Fruit fly (Drosophila melanogaster): ENCODE results near the gene Ssb-c31a.
A peak's percentile ranks its signal among the peaks of the same experiment; 100 is the strongest.

The Ssb-c31a gene

dm6 chr2L:8229628-8230027, 18.5 kb downstream of the Ssb-c31a start (continued):
- TF ChIP-seq bsh (GFP tag; optimal IDR thresholded peaks at IDR 0.05) (peak in 1 of 2 experiments; percentile 15), CG18599 (GFP tag; optimal IDR thresholded peaks at IDR 0.05) (peak; percentile 5), CG3847 (GFP tag; IDR thresholded peaks at IDR 0.05) (peak; percentile 46), CG1647 (GFP tag; optimal IDR thresholded peaks at IDR 0.05) (no peak), ttk (GFP tag; IDR thresholded peaks at IDR 0.05) (0 out of 2 replicates have a peak, but pooled peaks have one; percentile 23), Abd-B (GFP tag; optimal IDR thresholded peaks at IDR 0.05) (peak; percentile 17), E2f2 (GFP tag; IDR thresholded peaks at IDR 0.05) (peak; percentile 22; the same call in 1 of the 2 replicates), Bdp1 (GFP tag; optimal IDR thresholded peaks at IDR 0.05) (no peak), phol (tag; optimal IDR thresholded peaks at IDR 0.05) (peak; percentile 18), sens (GFP tag) (peak; percentile 83), PHDP (tag; optimal IDR thresholded peaks at IDR 0.05) (no peak), nom (GFP tag; optimal IDR thresholded peaks at IDR 0.05) (peak; percentile 11), CG8388 (GFP tag; optimal IDR thresholded peaks at IDR 0.05) (peak; percentile 7), CG10431 (GFP tag; optimal IDR thresholded peaks at IDR 0.05) (no peak), dati (GFP tag; IDR thresholded peaks at IDR 0.05) (0 out of 2 replicates have a peak, but pooled peaks have one; percentile 30), ato (GFP tag; IDR thresholded peaks at IDR 0.05; ENCODE audit: partially characterized antibody) (no peak), pum (GFP tag; optimal IDR thresholded peaks at IDR 0.05) (no peak), sr (GFP tag; IDR thresholded peaks at IDR 0.05) (no peak), jigr1 (GFP tag; IDR thresholded peaks at IDR 0.05) (no peak), pan (optimal IDR thresholded peaks at IDR 0.05) (no peak), pan (GFP tag; optimal IDR thresholded peaks at IDR 0.05 in 1 of 2, IDR thresholded peaks at IDR 0.05 in 1 of 2) (peak in 1 of 2 experiments; percentile 69), Hr51 (GFP tag; optimal IDR thresholded peaks at IDR 0.05) (peak in 1 of 2 experiments; percentile 35), Dip3 (GFP tag; optimal IDR thresholded peaks at IDR 0.05) (peak; percentile 11), Xbp1 (GFP tag; optimal IDR thresholded peaks at IDR 0.05) (peak; percentile 20), fd96Cb (tag; optimal IDR thresholded peaks at IDR 0.05) (peak; percentile 13), CG9727 (GFP tag; optimal IDR thresholded peaks at IDR 0.05) (peak; percentile 41), vvl (GFP tag; IDR thresholded peaks at IDR 0.05) (peak; percentile 62), dm (GFP tag; optimal IDR thresholded peaks at IDR 0.05) (no peak), Ets65A (GFP tag) (peak; percentile 83), CG7357 (GFP tag; IDR thresholded peaks at IDR 0.05) (peak; percentile 33; the same call in 1 of the 3 replicates), NC2β (GFP tag; optimal IDR thresholded peaks at IDR 0.05) (no peak), CoRest (tag; optimal IDR thresholded peaks at IDR 0.05) (peak; percentile 17), CG13775 (GFP tag; optimal IDR thresholded peaks at IDR 0.05) (peak; percentile 10), CG17328 (GFP tag; IDR thresholded peaks at IDR 0.05) (peak; percentile 62; the same call in 1 of the 2 replicates), CG10209 (GFP tag; optimal IDR thresholded peaks at IDR 0.05) (peak; percentile 0), al (GFP tag; IDR thresholded peaks at IDR 0.05) (no peak), hkb (optimal IDR thresholded peaks at IDR 0.05) (no peak), hkb (GFP tag; IDR thresholded peaks at IDR 0.05) (peak; percentile 50; the same call in 1 of the 2 replicates), unpg (GFP tag; optimal IDR thresholded peaks at IDR 0.05) (peak; percentile 40), lmd (GFP tag; IDR thresholded peaks at IDR 0.05) (peak; percentile 52; the same call in 1 of the 2 replicates), her (GFP tag; optimal IDR thresholded peaks at IDR 0.05) (peak; percentile 4), grau (tag; optimal IDR thresholded peaks at IDR 0.05) (peak; percentile 35), fu2 (GFP tag; optimal IDR thresholded peaks at IDR 0.05) (no peak), Antp (GFP tag; optimal IDR thresholded peaks at IDR 0.05) (no peak)

Measured in whole organism, embryonic.